Worm (Caenorhabditis elegans): ENCODE data around the gene srw-14.
A peak's percentile ranks its signal among the peaks of the same experiment; 100 is the strongest.

srw-14 gene

DNA sequence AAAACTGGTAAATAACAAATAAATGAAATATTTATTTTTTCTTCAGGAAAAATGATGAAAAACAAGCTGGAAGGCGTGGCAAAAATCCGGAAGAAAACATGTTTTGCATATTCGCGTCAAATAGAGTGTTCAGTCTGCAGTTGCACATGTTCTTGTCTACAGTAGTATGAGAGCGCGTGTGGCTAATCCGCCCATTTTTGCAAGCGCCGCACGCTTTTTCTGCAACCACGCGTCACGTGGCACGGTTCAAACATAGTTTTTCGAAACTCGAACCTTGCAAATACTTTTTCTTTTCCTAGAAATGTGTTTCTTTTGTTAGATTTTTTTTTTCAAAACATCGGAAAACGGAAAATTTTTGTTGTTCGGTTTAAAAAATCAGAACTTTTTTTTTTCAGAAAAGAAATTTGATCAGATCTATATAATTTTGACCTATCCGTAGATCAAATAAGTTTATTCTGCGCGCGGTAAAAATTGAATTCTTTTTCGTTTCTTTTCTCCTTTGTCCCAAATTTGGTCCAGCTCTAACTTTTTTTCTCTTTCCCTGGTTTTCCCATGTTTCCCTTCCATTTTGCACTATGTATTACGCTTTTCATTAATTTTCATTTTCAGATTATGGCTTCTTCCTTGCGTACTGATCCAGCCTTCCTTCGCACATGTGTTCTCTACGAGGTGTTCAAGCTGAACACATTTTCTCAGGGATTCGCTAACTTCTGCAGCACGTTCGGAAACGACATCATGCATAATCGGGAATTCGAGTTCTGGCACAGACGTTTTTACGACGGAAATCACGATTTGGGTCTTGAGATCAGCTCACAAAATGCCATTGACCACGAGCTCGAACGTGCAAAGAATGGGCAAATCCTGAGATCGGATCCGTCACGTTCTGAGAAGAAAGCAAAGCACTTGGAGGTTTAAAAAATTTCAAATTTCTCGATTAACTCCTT, 41.4 kb upstream of the srw-14 start, which contains the start of gene Y75B12B.1 (continued):
- no peak for TF ChIP-seq aptf-2 (GFP tag; conservative IDR thresholded peaks at IDR 0.05)

- TF ChIP-seq F23B12.7 (tag; optimal IDR thresholded peaks at IDR 0.05; ENCODE audit: insufficient read depth) (no peak), athp-1 (tag; optimal IDR thresholded peaks at IDR 0.05) (peak; percentile 46), ztf-18 (tag; optimal IDR thresholded peaks at IDR 0.05) (peak; percentile 54), snpc-1.3 (tag; optimal IDR thresholded peaks at IDR 0.05; ENCODE audit: insufficient read depth) (peak; percentile 43), attf-6 (GFP tag; IDR thresholded peaks at IDR 0.05) (peak; percentile 50; the same call in 1 of the 2 replicates), F57A8.1 (GFP tag; optimal IDR thresholded peaks at IDR 0.05) (no peak), ceh-79 (tag; optimal IDR thresholded peaks at IDR 0.05) (peak; percentile 73), ztf-22 (GFP tag; optimal IDR thresholded peaks at IDR 0.05) (no peak), rec-8 (tag; optimal IDR thresholded peaks at IDR 0.05) (peak in 1 of 2 experiments; percentile 22), ceh-27 (GFP tag; optimal IDR thresholded peaks at IDR 0.05) (no peak), lin-35 (GFP tag; optimal IDR thresholded peaks at IDR 0.05) (no peak), Y53G8AR.9 (GFP tag; conservative IDR thresholded peaks at IDR 0.05) (peak; percentile 67; the same call in 1 of the 2 replicates), K12H6.12 (tag; optimal IDR thresholded peaks at IDR 0.05) (no peak), snpc-1.1 (tag; optimal IDR thresholded peaks at IDR 0.05; ENCODE audit: insufficient read depth) (no peak), atf-7 (tag; optimal IDR thresholded peaks at IDR 0.05) (no peak), zfh-2 (GFP tag; conservative IDR thresholded peaks at IDR 0.05) (peak; percentile 72), sdz-38 (tag; optimal IDR thresholded peaks at IDR 0.05) (no peak), hmg-20 (GFP tag; IDR thresholded peaks at IDR 0.05) (no peak), zim-3 (tag; optimal IDR thresholded peaks at IDR 0.05) (no peak), ztf-26 (tag; optimal IDR thresholded peaks at IDR 0.05) (no peak), sptf-2 (GFP tag; optimal IDR thresholded peaks at IDR 0.05) (no peak), lin-40 (tag; optimal IDR thresholded peaks at IDR 0.05) (no peak), T26A5.8 (tag; optimal IDR thresholded peaks at IDR 0.05) (peak; percentile 24), F39B2.1 (GFP tag; IDR thresholded peaks at IDR 0.05) (peak; percentile 27; the same call in 1 of the 2 replicates), nhr-179 (tag; optimal IDR thresholded peaks at IDR 0.05) (no peak), ekl-4 (GFP tag; IDR thresholded peaks at IDR 0.05) (peak; percentile 76; the same call in 1 of the 2 replicates), hlh-26 (GFP tag; conservative IDR thresholded peaks at IDR 0.05) (no peak), hrde-1 (tag; optimal IDR thresholded peaks at IDR 0.05; ENCODE audit: borderline replicate concordance) (peak; percentile 64), nhr-120 (GFP tag; IDR thresholded peaks at IDR 0.05) (no peak), D2030.7 (GFP tag; IDR thresholded peaks at IDR 0.05) (no peak), egl-18 (GFP tag; IDR thresholded peaks at IDR 0.05) (no peak), akir-1 (GFP tag; optimal IDR thresholded peaks at IDR 0.05) (no peak), C06A6.2 (GFP tag; conservative IDR thresholded peaks at IDR 0.05) (no peak), aptf-2 (GFP tag; conservative IDR thresholded peaks at IDR 0.05) (no peak), nfyb-1 (GFP tag; IDR thresholded peaks at IDR 0.05) (0 out of 2 replicates have a peak, but pooled peaks have one; percentile 9), lsl-1 (GFP tag; optimal IDR thresholded peaks at IDR 0.05) (peak; percentile 47), tbx-9 (tag; optimal IDR thresholded peaks at IDR 0.05; ENCODE audit: borderline replicate concordance) (no peak), attf-3 (GFP tag; conservative IDR thresholded peaks at IDR 0.05) (no peak), fkh-3 (tag; optimal IDR thresholded peaks at IDR 0.05) (no peak), madf-3 (GFP tag; IDR thresholded peaks at IDR 0.05) (0 out of 2 replicates have a peak, but pooled peaks have one; percentile 3), F33H1.4 (GFP tag; IDR thresholded peaks at IDR 0.05) (no peak), ets-4 (GFP tag; optimal IDR thresholded peaks at IDR 0.05) (no peak)
These were observed 39.4 kb upstream of the srw-14 start, which contains the start of gene Y75B12B.3 for ce11 chrV:15186259-15186927. Y75B12B.3 (minus strand) TSS chrV:15186279.
